Fruit fly (Drosophila melanogaster) whole organism, embryonic: ENCODE data around the gene CG31538.
A peak's percentile ranks its signal among the peaks of the same experiment; 100 is the strongest.

Experiments used
- CG10959 ChIP-seq: fragments of 200-800 bp; sonication (Bioruptor generic); IDR thresholded peaks from 2 replicates; pipeline ENCODE4 v1.3.6; 2022; ENCODE audit warnings: missing biosample characterization, missing genetic modification characterization
- CG13123 ChIP-seq: fragments of 200-800 bp; sonication (Bioruptor generic); optimal IDR thresholded peaks from 2 replicates; lab custom pipeline; 2016; ENCODE audit warnings: missing biosample characterization, missing genetic modification characterization
- CG14014 ChIP-seq: fragments of 200-800 bp; sonication (Bioruptor generic); IDR thresholded peaks from 2 replicates; pipeline ENCODE4 v1.3.6; 2022; ENCODE audit warnings: missing biosample characterization, missing genetic modification characterization
- CG14710 ChIP-seq: fragments of 200-800 bp; sonication (Bioruptor generic); optimal IDR thresholded peaks from 3 replicates; lab custom pipeline; 2019; ENCODE audit warnings: missing biosample characterization, mild to moderate bottlenecking, missing genetic modification characterization, moderate library complexity
- CG15479 ChIP-seq: fragments of 200-800 bp; sonication (Bioruptor generic); optimal IDR thresholded peaks from 3 replicates; lab custom pipeline; 2019; ENCODE audit warnings: missing biosample characterization, mild to moderate bottlenecking, missing genetic modification characterization, moderate library complexity
- CG18599 ChIP-seq: fragments of 200-800 bp; sonication (Bioruptor generic); optimal IDR thresholded peaks from 3 replicates; lab custom pipeline; 2017; ENCODE audit warnings: missing biosample characterization, missing genetic modification characterization, mild to moderate bottlenecking, moderate library complexity, missing genetic modification reagents
- CG31224 ChIP-seq: fragments of 200-800 bp; sonication (Bioruptor generic); IDR thresholded peaks from 2 replicates; pipeline ENCODE4 v1.3.6; 2022; ENCODE audit warnings: missing biosample characterization, missing genetic modification characterization
- CG3838 ChIP-seq: fragments of 200-800 bp; sonication (Bioruptor generic); optimal IDR thresholded peaks from 3 replicates; lab custom pipeline; 2016; ENCODE audit warnings: missing biosample characterization, missing genetic modification characterization
- CG4424 ChIP-seq: fragments of 200-800 bp; sonication (Bioruptor generic); optimal IDR thresholded peaks from 3 replicates; lab custom pipeline; 2016; ENCODE audit warnings: missing biosample characterization, missing genetic modification characterization
- CG6175 ChIP-seq: fragments of 200-800 bp; sonication (Bioruptor generic); IDR thresholded peaks from 3 replicates; pipeline ENCODE4 v1.3.6; 2022; ENCODE audit warnings: missing biosample characterization, missing genetic modification characterization
- CG6254 ChIP-seq: fragments of 200-800 bp; sonication (Bioruptor generic); optimal IDR thresholded peaks from 3 replicates; lab custom pipeline; 2017; ENCODE audit warnings: mild to moderate bottlenecking, missing biosample characterization, missing genetic modification reagents, missing genetic modification characterization
- CG6654 ChIP-seq: fragments of 200-800 bp; sonication (Bioruptor generic); optimal IDR thresholded peaks from 2 replicates; lab custom pipeline; 2017; ENCODE audit warnings: missing biosample characterization, mild to moderate bottlenecking, missing genetic modification characterization
- CG6791 ChIP-seq: fragments of 200-800 bp; sonication (Bioruptor generic); IDR thresholded peaks from 3 replicates; pipeline ENCODE4 v1.3.6; 2022; ENCODE audit warnings: missing biosample characterization, missing genetic modification characterization; ENCODE audit not compliant: partially characterized antibody
- CG7556 ChIP-seq: fragments of 200-800 bp; sonication (Bioruptor generic); optimal IDR thresholded peaks from 2 replicates; lab custom pipeline; 2017; ENCODE audit warnings: missing biosample characterization, mild to moderate bottlenecking, missing genetic modification characterization
- CG7839 ChIP-seq: fragments of 200-800 bp; sonication (Bioruptor generic); optimal IDR thresholded peaks from 3 replicates; lab custom pipeline; 2018; ENCODE audit warnings: missing biosample characterization, mild to moderate bottlenecking, missing genetic modification characterization, moderate library complexity
- CG8089 ChIP-seq: fragments of 200-800 bp; sonication (Bioruptor generic); optimal IDR thresholded peaks from 3 replicates; lab custom pipeline; 2016; ENCODE audit warnings: missing biosample characterization, missing genetic modification characterization
- CkIIα-i1 ChIP-seq: fragments of 200-800 bp; sonication (Bioruptor generic); IDR thresholded peaks from 2 replicates; pipeline ENCODE4 v1.3.6; 2022; ENCODE audit warnings: missing biosample characterization, missing genetic modification characterization
- CoRest ChIP-seq: fragments of 200-800 bp; sonication (Bioruptor generic); optimal IDR thresholded peaks from 3 replicates; lab custom pipeline; 2018; ENCODE audit warnings: missing biosample characterization, mild to moderate bottlenecking, missing genetic modification characterization, moderate library complexity
- D ChIP-seq, 2 experiments: fragments of 200-800 bp in 1 of 2; fragments of >200 bp in 1 of 2; sonication (Bioruptor generic) in 1 of 2; optimal IDR thresholded peaks; 2 replicates in 1 of 2; 3 replicates in 1 of 2; lab custom pipeline; 2017; ENCODE audit warnings: mild to moderate bottlenecking in 1 of 2, missing biosample characterization in 1 of 2, missing genetic modification characterization in 1 of 2, missing genetic modification reagents in 1 of 2
- Doc2 ChIP-seq: fragments of 200-800 bp; sonication (Bioruptor generic); IDR thresholded peaks from 2 replicates; pipeline ENCODE4 v1.3.6; 2022; ENCODE audit warnings: missing biosample characterization, missing genetic modification characterization
- Eip74EF ChIP-seq, 2 experiments: fragments of 200-800 bp in 1 of 2; fragments of >200 bp in 1 of 2; sonication (Bioruptor generic) in 1 of 2; optimal IDR thresholded peaks; 2 replicates each; lab custom pipeline; 2017 to 2019; ENCODE audit warnings: missing biosample characterization in 2 of 2, missing genetic modification characterization in 2 of 2, mild to moderate bottlenecking in 1 of 2, moderate library complexity in 1 of 2
- Ets65A ChIP-seq: fragments of 200-800 bp; sonication (Bioruptor generic); peaks from one replicate; lab custom pipeline; 2016; ENCODE audit warnings: missing biosample characterization, missing genetic modification characterization
- Gug ChIP-seq: fragments of 200-800 bp; sonication (Bioruptor generic); IDR thresholded peaks from 4 replicates; pipeline ENCODE4 v1.3.6; 2022; ENCODE audit warnings: missing biosample characterization, missing genetic modification characterization
- H15 ChIP-seq: fragments of 200-800 bp; sonication (Bioruptor generic); IDR thresholded peaks from 3 replicates; pipeline ENCODE4 v1.3.6; 2022; ENCODE audit warnings: missing biosample characterization, missing genetic modification characterization
- Hsf ChIP-seq: fragments of 200-800 bp; sonication (Bioruptor generic); optimal IDR thresholded peaks from 3 replicates; lab custom pipeline; 2016; ENCODE audit warnings: missing biosample characterization, missing genetic modification characterization
- Med ChIP-seq: fragments of 200-800 bp; sonication (Bioruptor generic); peaks from one replicate; lab custom pipeline; 2016; ENCODE audit warnings: missing biosample characterization, missing genetic modification characterization, mild to moderate bottlenecking, inconsistent platforms, moderate library complexity
- NfI ChIP-seq: fragments of 200-800 bp; sonication (Bioruptor generic); optimal IDR thresholded peaks from 3 replicates; lab custom pipeline; 2018; ENCODE audit warnings: missing biosample characterization, mild to moderate bottlenecking, missing genetic modification characterization, moderate library complexity
- Pdp1 ChIP-seq, 2 experiments: fragments of 200-800 bp; sonication (Bioruptor generic); optimal IDR thresholded peaks; 3 replicates each; lab custom pipeline; 2016; ENCODE audit warnings: missing biosample characterization in 2 of 2, missing genetic modification characterization in 2 of 2, mild to moderate bottlenecking in 1 of 2, moderate library complexity in 1 of 2
- Ravus ChIP-seq: fragments of 200-800 bp; sonication (Bioruptor generic); IDR thresholded peaks from 2 replicates; pipeline ENCODE4 v1.3.6; 2022; ENCODE audit warnings: missing biosample characterization, missing genetic modification characterization
- Spps ChIP-seq: fragments of 200-800 bp; sonication (Bioruptor generic); optimal IDR thresholded peaks from 2 replicates; lab custom pipeline; 2018; ENCODE audit warnings: missing biosample characterization, mild to moderate bottlenecking, missing genetic modification characterization
- Xrp1 ChIP-seq: fragments of 200-800 bp; sonication (Bioruptor generic); IDR thresholded peaks from 2 replicates; pipeline ENCODE4 v1.3.6; 2022; ENCODE audit warnings: missing biosample characterization, missing genetic modification characterization
- ci ChIP-seq: fragments of 200-800 bp; sonication (Bioruptor generic); IDR thresholded peaks from 3 replicates; pipeline ENCODE4 v1.3.6; 2022; ENCODE audit warnings: missing biosample characterization, missing genetic modification characterization
- dimm ChIP-seq: fragments of 200-800 bp; sonication (Bioruptor generic); IDR thresholded peaks from 2 replicates; pipeline ENCODE4 v1.3.6; 2022; ENCODE audit warnings: missing biosample characterization, missing genetic modification characterization
- dmrt99B ChIP-seq: fragments of 200-800 bp; sonication (Bioruptor generic); optimal IDR thresholded peaks from 2 replicates; lab custom pipeline; 2018; ENCODE audit warnings: missing biosample characterization, mild to moderate bottlenecking, missing genetic modification characterization, moderate library complexity
- exex ChIP-seq: fragments of 200-800 bp; sonication (Bioruptor generic); optimal IDR thresholded peaks from 4 replicates; lab custom pipeline; 2018; ENCODE audit warnings: missing biosample characterization, mild to moderate bottlenecking, missing genetic modification characterization, moderate library complexity
- fd96Cb ChIP-seq: fragments of 200-800 bp; sonication (Bioruptor generic); optimal IDR thresholded peaks from 2 replicates; lab custom pipeline; 2018; ENCODE audit warnings: missing biosample characterization, mild to moderate bottlenecking, missing genetic modification characterization, moderate library complexity
- klu ChIP-seq: fragments of 200-800 bp; sonication (Bioruptor generic); IDR thresholded peaks from 2 replicates; pipeline ENCODE4 v1.3.6; 2022; ENCODE audit warnings: missing biosample characterization, missing genetic modification characterization
- mirr ChIP-seq: fragments of 200-800 bp; sonication (Bioruptor generic); optimal IDR thresholded peaks from 3 replicates; lab custom pipeline; 2018; ENCODE audit warnings: missing biosample characterization, mild to moderate bottlenecking, missing genetic modification characterization
- pnt ChIP-seq: fragments of 200-800 bp; sonication (Bioruptor generic); optimal IDR thresholded peaks from 3 replicates; lab custom pipeline; 2016; ENCODE audit warnings: missing biosample characterization, missing genetic modification characterization
- sd ChIP-seq: fragments of 200-800 bp; sonication (Bioruptor generic); optimal IDR thresholded peaks from 3 replicates; lab custom pipeline; 2018; ENCODE audit warnings: missing biosample characterization, mild to moderate bottlenecking, missing genetic modification characterization, moderate library complexity
- so ChIP-seq: fragments of 200-800 bp; sonication (Bioruptor generic); IDR thresholded peaks from 3 replicates; pipeline ENCODE4 v1.3.6; 2022; ENCODE audit warnings: missing biosample characterization, missing genetic modification characterization
- toy ChIP-seq: fragments of 200-800 bp; sonication (Bioruptor generic); IDR thresholded peaks from 2 replicates; pipeline ENCODE4 v1.3.6; 2022; ENCODE audit warnings: missing biosample characterization, missing genetic modification characterization
- trh ChIP-seq: fragments of 200-800 bp; sonication (Bioruptor generic); optimal IDR thresholded peaks from 2 replicates; lab custom pipeline; 2016; ENCODE audit warnings: missing biosample characterization, missing genetic modification characterization
- usp ChIP-seq: fragments of >200 bp; optimal IDR thresholded peaks from 2 replicates; lab custom pipeline; 2017; ENCODE audit warnings: missing biosample characterization, missing genetic modification characterization
- vvl ChIP-seq: fragments of 200-800 bp; sonication (Bioruptor generic); IDR thresholded peaks from 2 replicates; pipeline ENCODE4 v1.3.6; 2022; ENCODE audit warnings: missing biosample characterization, missing genetic modification characterization
- zfh1 ChIP-seq: fragments of 200-800 bp; sonication (Bioruptor generic); IDR thresholded peaks from 3 replicates; pipeline ENCODE4 v1.3.6; 2022; ENCODE audit warnings: missing biosample characterization, missing genetic modification characterization

Gene CG31538

DNA sequence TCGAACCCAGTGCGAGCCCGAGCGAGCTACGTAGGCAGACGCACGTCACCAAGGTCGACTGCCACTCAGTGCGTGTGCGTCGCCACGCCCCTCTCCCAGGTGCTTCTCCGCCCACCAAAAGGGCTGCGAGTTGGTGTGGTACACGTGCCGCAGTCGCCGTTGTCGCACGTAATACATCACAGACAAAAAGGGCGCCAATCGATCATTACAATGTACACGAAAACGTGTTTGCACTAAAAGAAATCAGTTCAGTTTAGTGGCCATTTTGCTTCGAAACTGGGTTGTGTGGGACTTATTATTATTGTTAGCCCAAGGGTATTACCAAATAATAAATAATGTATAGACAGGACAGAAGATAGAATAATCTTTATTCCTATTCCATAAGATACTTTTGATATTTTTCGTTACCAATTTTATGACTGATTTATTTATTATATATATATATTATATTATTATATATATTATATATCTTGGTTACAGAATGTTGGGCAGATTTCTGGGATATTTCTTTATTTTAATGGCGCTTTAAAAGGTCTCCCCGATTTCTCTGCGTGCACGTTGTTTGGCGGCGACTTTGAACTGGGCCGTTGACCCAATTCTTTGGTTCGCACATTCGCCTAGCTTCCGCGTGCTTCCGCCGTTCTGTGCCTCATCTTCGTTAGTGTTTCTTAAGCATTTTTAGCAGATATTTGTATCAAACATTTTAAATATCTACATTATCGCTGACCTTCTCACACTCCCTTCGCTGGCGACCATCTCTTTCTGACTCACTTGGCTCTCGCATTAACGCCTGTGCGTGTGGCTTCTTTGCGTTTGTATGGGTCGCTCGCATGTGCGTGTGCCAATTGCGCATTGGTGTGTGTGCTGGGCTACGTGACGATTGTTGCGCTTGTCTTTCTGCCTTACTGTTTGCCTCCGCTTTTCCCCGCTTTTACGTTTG lies 14.1 kb downstream of the CG31538 start (continued):
- TF ChIP-seq CG18599: peak; percentile 87
- TF ChIP-seq CG6254 (GFP tag; lab: Kevin White, UChicago): peak; percentile 73
- peak; percentile 80 for TF ChIP-seq NfI (GFP tag; lab: Kevin White, UChicago)
- peak; percentile 55 for TF ChIP-seq CG13123 (GFP tag; lab: Kevin White, UChicago)
- TF ChIP-seq pnt (GFP tag; lab: Kevin White, UChicago): peak; percentile 5
- TF ChIP-seq CG14014 (GFP tag; lab: Robert Waterston, UW): peak; percentile 79
- TF ChIP-seq mirr (GFP tag; lab: Kevin White, UChicago): peak; percentile 69
- TF ChIP-seq Spps (tag; lab: Kevin White, UChicago): peak; percentile 58
- peak; percentile 90 for TF ChIP-seq dmrt99B (tag; lab: Kevin White, UChicago)
- TF ChIP-seq Ravus (GFP tag; lab: Robert Waterston, UW): peak; percentile 42
- peak; percentile 87 for TF ChIP-seq CG4424 (GFP tag; lab: Kevin White, UChicago)
- peak; percentile 75 for TF ChIP-seq vvl (GFP tag; lab: Robert Waterston, UW)
- TF ChIP-seq CkIIα-i1: no peak
- TF ChIP-seq CG6654: peak; percentile 53
- peak; percentile 73; the same call in 1 of the 2 replicates for TF ChIP-seq klu (GFP tag; lab: Robert Waterston, UW)
- no peak for TF ChIP-seq CG6791
- TF ChIP-seq D (optimal IDR thresholded peaks at IDR 0.05; lab: Kevin White, UChicago): no peak
- TF ChIP-seq D (GFP tag; optimal IDR thresholded peaks at IDR 0.05; lab: Kevin White, UChicago): peak; percentile 86
- TF ChIP-seq dimm (GFP tag; lab: Robert Waterston, UW): peak; percentile 44
- TF ChIP-seq zfh1 (GFP tag; lab: Robert Waterston, UW): 0 out of 3 replicates have a peak, but pooled peaks have one; percentile 45
- TF ChIP-seq CG14710: peak; percentile 84
- no peak; the same call in 2 of the 3 replicates for TF ChIP-seq CG6175
- peak; percentile 94 for TF ChIP-seq CG7839
- TF ChIP-seq fd96Cb (tag; lab: Kevin White, UChicago): peak; percentile 86
- peak; percentile 61; the same call in 1 of the 3 replicates for TF ChIP-seq ci (GFP tag; lab: Robert Waterston, UW)
- TF ChIP-seq CG31224 (GFP tag; lab: Robert Waterston, UW): peak; percentile 61

dm6 chr3R:5262592-5262991 lies 15.0 kb downstream of the CG31538 start, which contains the start of gene Tim17a2:
Gene Tim17a2 (minus strand): TSS chr3R:5262692.
- no peak for TF ChIP-seq H15 (GFP tag; lab: Robert Waterston, UW)
- TF ChIP-seq CG10959 (GFP tag; lab: Robert Waterston, UW): no peak
- no peak for TF ChIP-seq D (optimal IDR thresholded peaks at IDR 0.05; lab: Kevin White, UChicago)
- no peak for TF ChIP-seq D (GFP tag; optimal IDR thresholded peaks at IDR 0.05; lab: Kevin White, UChicago)
- TF ChIP-seq Hsf (GFP tag; lab: Kevin White, UChicago): no peak
- peak; percentile 7 for TF ChIP-seq Med (GFP tag; lab: Kevin White, UChicago)
- no peak for TF ChIP-seq trh (GFP tag; lab: Kevin White, UChicago)
- TF ChIP-seq CG15479 (GFP tag; lab: Kevin White, UChicago): peak; percentile 63
- TF ChIP-seq exex: no peak

dm6 chr3R:5261996-5262535 lies 15.6 kb downstream of the CG31538 start:
- TF ChIP-seq CG7556 (GFP tag; lab: Kevin White, UChicago) (no peak), CG8089 (no peak), Doc2 (GFP tag; lab: Robert Waterston, UW) (no peak), Xrp1 (GFP tag; lab: Robert Waterston, UW) (0 out of 2 replicates have a peak, but pooled peaks have one; percentile 6), Ets65A (GFP tag; lab: Kevin White, UChicago) (peak; percentile 19), CoRest (tag; lab: Kevin White, UChicago) (no peak), CG6175 (no peak), Pdp1 (GFP tag; optimal IDR thresholded peaks at IDR 0.05; lab: Kevin White, UChicago) (peak in 1 of 2 experiments; percentile 5), Gug (GFP tag; lab: Robert Waterston, UW) (no peak), CG3838 (GFP tag; lab: Kevin White, UChicago) (no peak), so (0 out of 3 replicates have a peak, but pooled peaks have one; percentile 15), toy (GFP tag; lab: Robert Waterston, UW) (no peak), usp (GFP tag; lab: Kevin White, UChicago) (no peak), Eip74EF (GFP tag; optimal IDR thresholded peaks at IDR 0.05; lab: Kevin White, UChicago) (no peak), sd (tag; lab: Kevin White, UChicago) (peak; percentile 5)
